Fruit fly (Drosophila melanogaster) S2 (cell line): ENCODE results near the gene CG3407.

ENCODE experiments used
- CG8478 ChIP-seq: fragments of >200 bp; optimal IDR thresholded peaks from 2 replicates; lab custom pipeline; 2018
- CTCF ChIP-seq, 2 experiments: fragments of >200 bp; optimal IDR thresholded peaks; 2 replicates each; lab custom pipeline; 2018

CG3407 gene

DNA sequence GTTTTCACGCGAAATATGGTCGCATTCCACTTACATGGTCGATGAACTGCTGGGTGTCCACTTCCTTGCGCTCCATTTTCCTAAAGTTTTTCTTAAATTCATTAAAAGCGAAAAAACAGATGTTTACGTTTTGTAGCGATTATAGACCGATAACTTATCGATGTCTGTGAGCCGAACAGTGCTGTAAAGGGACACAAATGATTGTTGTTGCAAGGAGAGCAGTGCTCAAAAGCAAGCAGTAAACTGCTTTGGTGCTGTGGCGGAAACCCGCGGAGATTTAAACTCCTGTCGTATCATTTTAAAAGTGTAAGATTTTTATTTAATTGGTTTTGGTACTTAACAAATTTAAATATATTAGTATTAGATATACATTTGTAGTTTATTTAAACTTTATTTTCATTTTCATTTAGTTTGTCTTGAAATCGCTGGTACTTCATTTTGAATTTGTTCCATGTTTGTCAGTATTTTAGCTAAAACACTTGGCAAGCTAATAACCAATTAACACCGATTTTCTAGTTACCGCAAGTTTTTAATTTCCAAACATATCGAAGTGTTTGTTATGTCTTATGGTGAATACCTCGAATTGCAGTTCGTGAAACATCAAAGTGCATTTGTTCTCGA, at the start of gene CG3407:
Gene CG3407, minus strand, starts transcription at position 156 of the 621 bp plus-strand sequence.
- peak in 1 of 2 experiments; percentile 60 for TF ChIP-seq CTCF (optimal IDR thresholded peaks at IDR 0.05; lab: Kevin White, UChicago)
- TF ChIP-seq CG8478 (lab: Kevin White, UChicago): no peak

DNA sequence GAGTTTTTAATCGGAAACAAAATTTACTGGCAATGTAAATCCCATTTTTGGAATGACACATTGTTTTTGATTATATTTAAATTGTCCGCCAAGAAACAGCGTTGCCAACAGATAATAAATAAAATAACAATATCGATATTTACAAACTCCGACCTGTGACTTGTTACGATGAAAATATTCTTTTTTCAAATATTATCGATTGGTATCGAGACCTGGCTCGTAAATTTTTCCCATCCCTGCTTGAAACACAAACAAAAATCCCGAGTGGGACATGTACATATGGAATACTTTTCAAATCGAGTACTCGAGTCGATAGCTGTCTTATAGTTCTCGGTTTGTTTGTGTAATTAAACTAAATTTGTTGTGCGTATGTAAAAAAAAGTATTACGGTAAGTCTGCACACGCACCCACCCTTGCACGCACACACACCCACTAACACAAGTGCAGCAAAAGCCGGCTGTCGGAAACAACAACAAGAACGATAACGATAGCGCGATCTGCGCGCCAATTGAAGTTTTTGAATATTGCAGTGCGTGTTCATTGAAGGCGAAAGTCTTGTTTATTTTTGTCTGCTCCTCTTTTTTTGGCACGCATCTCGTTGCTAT, 49.3 kb upstream of the CG3407 start, which contains the start of gene TTLL4B:
Gene TTLL4B, plus strand, starts transcription at position 232 of the 605 bp plus-strand sequence.
- TF ChIP-seq CG8478 (lab: Kevin White, UChicago) (no peak), CTCF (optimal IDR thresholded peaks at IDR 0.05; lab: Kevin White, UChicago) (no peak)

DNA sequence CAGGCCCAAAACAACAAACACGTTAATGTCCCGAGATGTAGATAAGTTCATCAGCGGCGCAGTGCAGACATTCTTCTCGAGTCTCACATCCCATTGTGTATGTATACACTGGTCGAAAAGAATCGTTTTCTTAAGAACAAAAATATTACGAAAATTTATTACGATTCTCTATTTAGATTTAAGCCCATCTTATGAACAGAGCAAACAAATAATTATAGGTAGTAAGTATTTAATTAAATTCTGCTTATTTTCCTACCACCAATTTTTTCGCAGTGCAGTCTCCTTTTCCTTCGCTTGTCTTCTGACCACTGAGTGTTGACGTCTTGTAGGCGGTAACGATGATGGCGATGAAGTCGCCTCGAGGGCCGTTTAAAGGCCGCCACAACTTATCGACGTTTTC, 48.2 kb upstream of the CG3407 start:
- TF ChIP-seq CTCF (optimal IDR thresholded peaks at IDR 0.05; lab: Kevin White, UChicago) (no peak), CG8478 (lab: Kevin White, UChicago) (no peak)

DNA sequence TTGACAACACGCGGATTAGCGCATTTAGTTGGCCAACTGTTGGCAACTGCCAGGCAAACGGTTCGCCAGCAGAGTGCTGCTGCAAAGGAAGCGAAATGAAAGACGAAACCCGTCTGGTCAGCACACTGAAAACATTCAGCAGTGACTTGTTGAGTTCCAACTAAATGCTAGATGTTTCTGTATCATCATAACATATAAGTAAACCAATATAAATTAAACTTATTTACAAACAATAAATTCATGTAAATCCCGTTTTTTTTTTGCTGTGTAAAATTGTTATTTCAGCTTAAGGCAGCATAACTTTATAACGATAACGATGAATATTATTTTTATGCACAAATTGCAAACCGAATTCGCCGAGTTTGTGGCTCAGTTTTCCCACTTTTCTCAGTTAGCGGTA, 44.9 kb upstream of the CG3407 start:
- TF ChIP-seq CG8478 (lab: Kevin White, UChicago) (no peak), CTCF (optimal IDR thresholded peaks at IDR 0.05; lab: Kevin White, UChicago) (no peak)

DNA sequence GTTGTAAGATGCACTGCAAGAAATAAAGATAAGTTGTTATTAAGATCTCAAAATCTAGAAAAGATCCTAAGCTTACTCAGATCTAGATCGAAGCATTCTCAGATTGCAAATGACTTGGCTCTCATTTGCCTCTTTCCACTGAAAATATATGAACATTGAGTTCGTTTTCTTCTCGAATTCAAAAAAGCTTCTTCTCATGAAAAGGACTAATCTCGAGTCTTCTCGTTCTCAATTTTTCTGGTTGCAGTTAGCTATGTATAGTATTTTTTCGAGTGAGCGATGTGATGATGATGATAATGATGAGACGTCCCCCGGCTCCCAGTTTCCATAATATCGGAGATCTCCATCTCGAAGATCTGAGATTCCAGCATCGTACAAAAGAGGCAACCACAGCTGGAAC, 43.2 kb upstream of the CG3407 start:
- TF ChIP-seq CG8478 (lab: Kevin White, UChicago) (no peak), CTCF (optimal IDR thresholded peaks at IDR 0.05; lab: Kevin White, UChicago) (no peak)

DNA sequence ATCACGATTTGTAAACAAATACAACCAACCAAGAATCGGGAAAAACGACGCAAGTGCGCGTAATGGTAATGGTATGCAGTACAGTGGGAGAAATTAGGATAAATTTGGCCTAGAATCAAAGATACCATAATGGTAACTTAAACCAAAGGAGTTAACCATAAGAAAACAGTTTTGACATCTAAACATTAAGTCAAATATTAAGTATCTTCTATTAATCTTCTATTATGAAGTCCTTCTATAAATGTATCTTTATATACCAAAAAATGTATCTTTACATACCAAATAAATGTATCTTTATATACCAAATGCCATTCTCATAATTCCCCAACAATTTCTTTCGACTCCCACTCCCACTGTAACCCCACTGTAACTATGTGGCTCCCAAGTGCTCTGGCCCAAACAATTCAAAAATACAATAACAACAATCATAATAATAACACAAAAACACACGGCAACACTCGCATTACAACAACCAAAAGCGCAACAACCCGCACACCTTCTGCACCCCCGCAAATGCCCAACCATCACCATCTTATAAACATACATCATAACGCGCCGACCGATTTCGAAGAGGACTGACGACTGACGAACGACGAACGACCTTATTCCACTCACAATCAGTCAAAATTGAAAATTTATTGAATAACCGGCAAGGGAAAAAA, 42.4 kb upstream of the CG3407 start:
- TF ChIP-seq CG8478 (lab: Kevin White, UChicago) (no peak), CTCF (optimal IDR thresholded peaks at IDR 0.05; lab: Kevin White, UChicago) (no peak)

DNA sequence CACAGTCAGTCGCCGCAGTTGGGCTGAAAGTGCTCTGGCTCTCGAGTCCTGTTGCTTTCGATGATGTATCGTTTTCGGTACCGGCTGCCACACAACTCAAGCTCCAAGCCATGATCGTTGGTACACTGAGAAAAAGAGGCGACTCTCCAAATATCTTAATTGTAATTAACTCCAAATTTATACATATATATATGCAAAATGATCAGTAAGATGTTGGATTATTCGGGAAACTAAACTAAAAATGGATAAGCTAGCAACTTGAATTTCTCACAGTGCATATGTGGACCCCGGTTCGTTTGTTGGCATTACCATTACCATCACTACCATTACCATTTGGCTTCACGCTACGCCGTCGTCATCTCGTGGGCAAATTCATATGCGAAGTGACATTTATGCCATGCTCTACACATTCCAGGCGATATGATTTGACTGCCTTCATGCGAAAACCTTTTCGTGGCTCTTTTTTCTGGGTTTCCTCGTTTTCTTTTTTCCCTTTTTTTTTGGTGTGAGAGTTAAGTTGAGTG, 40.4 kb upstream of the CG3407 start:
- TF ChIP-seq CG8478 (lab: Kevin White, UChicago) (no peak), CTCF (optimal IDR thresholded peaks at IDR 0.05; lab: Kevin White, UChicago) (no peak)

DNA sequence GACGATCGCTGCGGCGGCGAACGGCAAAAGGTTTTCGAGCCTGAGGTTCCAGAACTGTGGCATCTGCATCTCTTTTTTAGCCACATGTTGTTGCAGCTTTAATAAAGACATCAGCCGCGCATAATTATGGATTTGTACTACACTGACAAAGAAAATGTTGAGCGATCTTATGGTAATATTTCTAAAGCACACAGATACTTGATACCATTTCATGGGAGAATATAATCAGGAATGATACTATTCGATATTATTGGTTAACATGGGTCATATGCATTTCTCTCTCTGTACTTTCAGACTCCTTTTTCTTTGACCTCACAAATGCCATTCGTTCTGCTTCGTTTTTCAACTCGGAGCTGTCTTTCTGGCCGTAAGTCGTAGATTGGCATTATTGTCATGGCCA, 38.9 kb upstream of the CG3407 start:
- TF ChIP-seq CG8478 (lab: Kevin White, UChicago) (no peak), CTCF (optimal IDR thresholded peaks at IDR 0.05; lab: Kevin White, UChicago) (no peak)

DNA sequence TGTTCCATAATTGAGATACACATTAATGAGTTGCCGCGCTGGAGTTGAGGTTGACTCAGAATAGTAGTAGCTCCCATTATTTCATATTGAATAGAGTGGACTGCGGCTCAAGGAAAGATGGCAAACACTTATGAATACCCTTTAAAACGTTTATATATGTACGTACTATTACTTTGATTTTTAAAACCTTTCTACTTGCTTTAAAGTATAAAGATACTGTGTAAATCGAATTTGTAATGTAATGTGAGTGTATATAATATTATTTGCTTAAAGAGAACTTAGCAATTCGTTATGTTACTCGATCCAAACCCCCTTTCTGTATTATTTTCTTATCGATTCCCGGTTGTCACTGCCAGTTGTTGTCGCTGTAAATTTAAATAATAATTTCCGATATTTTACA, 38.1 kb upstream of the CG3407 start:
- TF ChIP-seq CG8478 (lab: Kevin White, UChicago) (no peak), CTCF (optimal IDR thresholded peaks at IDR 0.05; lab: Kevin White, UChicago) (no peak)

DNA sequence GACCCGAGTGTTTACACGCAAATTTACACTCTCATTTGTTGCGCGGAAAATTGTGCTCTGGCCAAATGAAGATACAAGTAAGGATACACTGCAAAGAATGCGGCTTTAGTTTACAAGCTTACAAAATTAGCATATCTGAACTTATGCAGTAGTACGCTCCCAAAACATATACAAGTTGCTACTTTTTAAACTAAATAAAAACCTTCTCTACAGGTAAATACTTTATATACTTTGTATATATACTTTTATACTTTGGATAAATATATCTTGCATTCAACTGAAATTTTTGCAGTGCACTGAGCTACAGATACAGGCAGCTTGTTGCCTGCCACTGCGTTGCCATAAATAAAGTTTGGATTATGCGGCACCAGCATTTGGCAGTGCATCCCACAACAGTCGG, 34.7 kb upstream of the CG3407 start:
- TF ChIP-seq CTCF (optimal IDR thresholded peaks at IDR 0.05; lab: Kevin White, UChicago) (no peak), CG8478 (lab: Kevin White, UChicago) (no peak)

DNA sequence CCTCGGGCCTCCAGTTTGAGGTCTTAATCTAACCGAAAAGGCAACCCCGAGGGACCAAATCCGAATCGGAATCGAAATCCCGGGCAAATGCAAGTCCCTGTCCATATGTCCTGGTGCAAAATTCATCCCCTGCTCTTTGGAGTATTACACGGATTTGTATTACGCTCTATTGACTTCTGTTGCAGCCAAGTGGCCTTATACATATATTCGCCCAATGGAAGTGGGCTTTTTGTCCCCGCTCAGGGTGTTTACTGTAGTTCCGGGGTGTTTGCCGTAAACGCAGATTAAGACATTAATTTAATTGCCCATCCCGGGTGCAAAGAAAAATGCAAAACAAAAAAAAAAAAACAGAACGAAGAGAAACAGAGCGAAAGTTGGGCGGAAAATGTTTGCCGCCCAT, 33.3 kb upstream of the CG3407 start:
- TF ChIP-seq CTCF (optimal IDR thresholded peaks at IDR 0.05; lab: Kevin White, UChicago) (no peak), CG8478 (lab: Kevin White, UChicago) (no peak)

DNA sequence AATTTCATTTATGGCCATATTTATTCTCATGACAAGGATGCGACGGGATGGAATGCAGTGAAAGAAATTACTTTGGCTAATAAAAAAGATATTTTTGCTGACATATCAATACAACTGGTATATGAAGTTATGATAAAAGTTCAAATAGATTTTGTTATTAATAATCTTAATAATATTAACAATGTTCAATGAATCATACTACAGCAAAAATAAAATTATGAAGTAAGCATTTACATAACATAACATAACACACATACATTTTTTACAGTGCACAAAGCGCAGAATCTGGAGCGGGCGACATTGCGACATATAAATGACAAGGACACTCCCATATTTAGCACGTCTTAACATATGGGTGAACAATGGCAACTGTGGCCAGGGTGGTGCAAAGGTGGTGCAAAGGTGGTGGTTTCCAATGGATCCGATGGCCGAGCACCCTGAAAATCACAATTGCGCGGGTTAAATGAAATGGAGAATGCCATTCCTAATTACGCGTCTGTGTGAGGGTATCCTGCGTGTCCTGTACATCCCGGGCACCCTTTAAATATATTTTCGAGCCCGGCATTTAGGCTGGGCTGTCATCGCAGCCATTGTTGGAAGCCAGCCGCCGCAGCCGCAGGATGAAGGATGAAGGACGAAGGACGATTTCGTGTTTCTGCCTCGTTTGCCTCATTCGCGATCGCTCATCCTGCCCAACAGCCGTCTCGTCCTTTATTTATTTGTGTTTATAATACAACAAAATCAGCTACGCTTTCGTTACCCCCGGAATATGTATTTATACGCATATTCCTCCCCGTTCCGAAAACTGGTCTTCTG, 31.9 kb upstream of the CG3407 start:
- no peak for TF ChIP-seq CTCF (optimal IDR thresholded peaks at IDR 0.05; lab: Kevin White, UChicago)

DNA sequence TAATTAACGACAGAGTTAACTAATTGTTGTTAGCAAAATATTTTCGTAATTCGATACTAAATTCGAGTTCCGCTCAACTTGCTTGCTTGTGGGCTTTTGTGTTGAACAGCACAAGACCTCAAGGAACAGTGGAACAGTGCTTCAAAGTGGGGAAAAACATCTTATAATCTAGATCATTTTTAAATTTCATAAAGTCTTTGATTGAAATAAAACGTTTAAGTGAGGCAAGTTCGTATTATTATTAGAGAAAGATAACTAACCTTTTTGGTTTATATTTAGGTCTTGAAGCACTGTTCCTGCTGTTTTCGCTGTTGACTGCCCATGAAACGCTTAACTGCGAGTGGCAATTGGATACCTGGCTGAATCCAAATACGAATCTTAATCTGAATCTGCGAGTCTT, 30.9 kb upstream of the CG3407 start:
- TF ChIP-seq CG8478 (lab: Kevin White, UChicago): no peak
- no peak for TF ChIP-seq CTCF (optimal IDR thresholded peaks at IDR 0.05; lab: Kevin White, UChicago)

DNA sequence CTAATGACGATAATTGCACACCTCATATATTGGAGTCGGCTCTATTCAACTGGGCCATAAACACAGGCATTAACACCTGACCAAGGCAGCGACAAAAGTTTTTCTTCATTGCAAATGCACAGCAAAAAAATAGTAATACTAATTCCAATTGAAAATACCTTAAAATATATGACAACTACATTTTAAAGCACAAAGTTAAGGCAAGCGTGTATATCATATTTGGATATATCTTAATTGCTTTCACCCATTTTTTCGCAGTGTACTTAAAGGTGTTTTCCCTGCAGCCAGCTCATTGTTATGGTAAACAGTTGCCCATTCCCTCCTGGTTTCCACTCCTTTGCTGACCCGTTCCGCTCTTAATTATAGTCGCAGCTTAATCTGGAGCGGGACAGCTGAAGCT, 27.8 kb upstream of the CG3407 start:
- TF ChIP-seq CTCF (optimal IDR thresholded peaks at IDR 0.05; lab: Kevin White, UChicago): no peak
- TF ChIP-seq CG8478 (lab: Kevin White, UChicago): no peak
